Worm (Caenorhabditis elegans) whole organism, late embryonic: Measurements from ENCODE around the gene phlp-2.
A peak's percentile ranks its signal among the peaks of the same experiment; 100 is the strongest.

Experiments used
- F13H6.1 ChIP-seq: sonication (generic microtip); optimal IDR thresholded peaks from 2 replicates; lab custom pipeline; 2016; ENCODE audit warnings: missing genetic modification characterization, missing compliant biosample characterization
- K02D7.2 ChIP-seq: sonication (generic microtip); optimal IDR thresholded peaks from 2 replicates; lab custom pipeline; 2017; ENCODE audit warnings: mild to moderate bottlenecking, missing genetic modification characterization, missing compliant biosample characterization
- Y22D7AL.16 ChIP-seq: sonication (generic microtip); optimal IDR thresholded peaks from 2 replicates; lab custom pipeline; 2016; ENCODE audit warnings: missing genetic modification characterization, missing compliant biosample characterization
- ama-1 ChIP-seq: fragments of 150-350 bp; optimal IDR thresholded peaks from 2 replicates; lab custom pipeline; 2014
- ceh-14 ChIP-seq: sonication (generic microtip); optimal IDR thresholded peaks from 2 replicates; lab custom pipeline; 2016; ENCODE audit warnings: missing genotype, missing genetic modification characterization, missing compliant biosample characterization
- ceh-24 ChIP-seq: sonication (generic microtip); optimal IDR thresholded peaks from 2 replicates; lab custom pipeline; 2016; ENCODE audit warnings: mild to moderate bottlenecking, missing genetic modification characterization, missing compliant biosample characterization
- ceh-30 ChIP-seq: fragments of 150-350 bp; optimal IDR thresholded peaks from 2 replicates; lab custom pipeline; 2014; ENCODE audit warnings: missing biosample characterization, missing genetic modification characterization
- ceh-31 ChIP-seq: sonication (generic microtip); optimal IDR thresholded peaks from 2 replicates; lab custom pipeline; 2016; ENCODE audit warnings: missing genetic modification characterization, missing compliant biosample characterization
- ceh-34 ChIP-seq: sonication (generic microtip); optimal IDR thresholded peaks from 2 replicates; lab custom pipeline; 2016; ENCODE audit warnings: mild to moderate bottlenecking, missing genetic modification characterization, missing compliant biosample characterization
- ceh-45 ChIP-seq: fragments of 200-800 bp; sonication (Bioruptor generic); IDR thresholded peaks from 2 replicates; pipeline ENCODE4 v1.3.6; 2022; ENCODE audit warnings: missing genetic modification reagents, missing genetic modification characterization, missing compliant biosample characterization
- ceh-48 ChIP-seq: sonication (generic microtip); optimal IDR thresholded peaks from 2 replicates; lab custom pipeline; 2016; ENCODE audit warnings: missing genetic modification characterization, inconsistent platforms, missing compliant biosample characterization
- ceh-6 ChIP-seq: fragments of 200-800 bp; sonication (Bioruptor generic); optimal IDR thresholded peaks from 2 replicates; lab custom pipeline; 2018; ENCODE audit warnings: mild to moderate bottlenecking, missing genetic modification characterization, missing compliant biosample characterization
- che-1 ChIP-seq: sonication (generic microtip); optimal IDR thresholded peaks from 2 replicates; lab custom pipeline; 2016; ENCODE audit warnings: mild to moderate bottlenecking, missing genetic modification characterization, missing compliant biosample characterization
- elt-2 ChIP-seq: sonication (generic microtip); optimal IDR thresholded peaks from 2 replicates; lab custom pipeline; 2016; ENCODE audit warnings: missing genetic modification reagents, missing genetic modification characterization, missing compliant biosample characterization
- elt-4 ChIP-seq: sonication (generic microtip); optimal IDR thresholded peaks from 2 replicates; lab custom pipeline; 2016; ENCODE audit warnings: missing genetic modification characterization, missing compliant biosample characterization
- ets-4 ChIP-seq: sonication (generic microtip); optimal IDR thresholded peaks from 2 replicates; lab custom pipeline; 2016; ENCODE audit warnings: missing genetic modification characterization, missing compliant biosample characterization
- eyg-1 ChIP-seq: sonication (generic microtip); optimal IDR thresholded peaks from 2 replicates; lab custom pipeline; 2016; ENCODE audit warnings: missing genotype, missing genetic modification characterization, missing compliant biosample characterization
- fax-1 ChIP-seq: sonication (generic microtip); optimal IDR thresholded peaks from 2 replicates; lab custom pipeline; 2016; ENCODE audit warnings: missing genotype, missing genetic modification characterization, missing compliant biosample characterization
- fkh-6 ChIP-seq: sonication (generic microtip); optimal IDR thresholded peaks from 2 replicates; lab custom pipeline; 2016; ENCODE audit warnings: missing genetic modification characterization, missing compliant biosample characterization
- hlh-13 ChIP-seq: fragments of 200-800 bp; sonication (Bioruptor generic); optimal IDR thresholded peaks from 2 replicates; lab custom pipeline; 2018; ENCODE audit warnings: mild to moderate bottlenecking, missing genetic modification characterization, missing compliant biosample characterization
- hlh-15 ChIP-seq: sonication (generic microtip); optimal IDR thresholded peaks from 2 replicates; lab custom pipeline; 2016; ENCODE audit warnings: missing genetic modification characterization, missing compliant biosample characterization
- hlh-30 ChIP-seq: sonication (generic microtip); optimal IDR thresholded peaks from 2 replicates; lab custom pipeline; 2017; ENCODE audit warnings: antibody characterized with exemption, missing genetic modification characterization, missing compliant biosample characterization; ENCODE audit not compliant: insufficient read depth
- hlh-6 ChIP-seq: sonication (generic microtip); optimal IDR thresholded peaks from 2 replicates; lab custom pipeline; 2016; ENCODE audit warnings: missing genotype, missing genetic modification characterization, missing compliant biosample characterization
- lim-6 ChIP-seq: sonication (generic microtip); optimal IDR thresholded peaks from 2 replicates; lab custom pipeline; 2016; ENCODE audit warnings: missing genetic modification characterization, missing compliant biosample characterization
- lin-11 ChIP-seq: fragments of 200-800 bp; sonication (Bioruptor generic); optimal IDR thresholded peaks from 2 replicates; lab custom pipeline; 2018; ENCODE audit warnings: mild to moderate bottlenecking, missing genetic modification characterization, missing compliant biosample characterization
- madf-2 ChIP-seq: sonication (generic microtip); optimal IDR thresholded peaks from 2 replicates; lab custom pipeline; 2017; ENCODE audit warnings: missing genetic modification characterization, missing compliant biosample characterization
- odd-2 ChIP-seq: sonication (generic microtip); optimal IDR thresholded peaks from 2 replicates; lab custom pipeline; 2017; ENCODE audit warnings: antibody characterized with exemption, mild to moderate bottlenecking, missing genetic modification characterization, missing compliant biosample characterization
- pag-3 ChIP-seq: sonication (generic microtip); optimal IDR thresholded peaks from 2 replicates; lab custom pipeline; 2016; ENCODE audit warnings: missing compliant biosample characterization, missing genetic modification characterization, borderline replicate concordance
- pax-1 ChIP-seq: fragments of 150-350 bp; optimal IDR thresholded peaks from 2 replicates; lab custom pipeline; 2014; ENCODE audit warnings: missing biosample characterization, missing genetic modification characterization
- pha-4 ChIP-seq: fragments of 150-350 bp; optimal IDR thresholded peaks from 2 replicates; lab custom pipeline; 2018; ENCODE audit warnings: missing biosample characterization, missing genetic modification reagents, missing genetic modification characterization
- pqm-1 ChIP-seq: sonication (generic microtip); optimal IDR thresholded peaks from 2 replicates; lab custom pipeline; 2016; ENCODE audit warnings: missing genetic modification characterization, missing compliant biosample characterization
- ref-2 ChIP-seq: sonication (generic microtip); optimal IDR thresholded peaks from 2 replicates; lab custom pipeline; 2016; ENCODE audit warnings: missing genetic modification characterization, missing compliant biosample characterization
- rnt-1 ChIP-seq: sonication (generic microtip); optimal IDR thresholded peaks from 2 replicates; lab custom pipeline; 2016; ENCODE audit warnings: missing genetic modification characterization, missing compliant biosample characterization
- sox-2 ChIP-seq: fragments of 200-800 bp; sonication (Bioruptor generic); IDR thresholded peaks from 2 replicates; pipeline ENCODE4 v1.3.6; 2022; ENCODE audit warnings: missing genetic modification reagents, missing genetic modification characterization, missing compliant biosample characterization
- sox-4 ChIP-seq: sonication (generic microtip); optimal IDR thresholded peaks from 2 replicates; lab custom pipeline; 2017; ENCODE audit warnings: mild to moderate bottlenecking, missing genetic modification characterization, inconsistent platforms, missing compliant biosample characterization
- syd-9 ChIP-seq: sonication (generic microtip); optimal IDR thresholded peaks from 2 replicates; lab custom pipeline; 2016; ENCODE audit warnings: mild to moderate bottlenecking, missing genetic modification characterization, moderate library complexity, missing compliant biosample characterization
- tbx-7 ChIP-seq: sonication (generic microtip); optimal IDR thresholded peaks from 2 replicates; lab custom pipeline; 2016; ENCODE audit warnings: missing genotype, missing genetic modification characterization, missing compliant biosample characterization
- unc-3 ChIP-seq, 2 experiments: fragments of 200-800 bp in 1 of 2; sonication (Bioruptor generic) in 1 of 2; sonication (generic microtip) in 1 of 2; conservative IDR thresholded peaks in 1 of 2; optimal IDR thresholded peaks in 1 of 2; 2 replicates each; pipeline versions ENCODE4 v1.3.6 to Lab custom; 2016 to 2022; ENCODE audit warnings: missing compliant biosample characterization in 2 of 2, missing genetic modification characterization in 2 of 2, missing genetic modification reagents in 1 of 2
- unc-42 ChIP-seq: sonication (generic microtip); optimal IDR thresholded peaks from 2 replicates; lab custom pipeline; 2016; ENCODE audit warnings: missing genotype, missing genetic modification characterization, missing compliant biosample characterization
- unc-55 ChIP-seq: sonication (generic microtip); optimal IDR thresholded peaks from 2 replicates; lab custom pipeline; 2017; ENCODE audit warnings: missing biosample characterization, missing genetic modification reagents, missing genetic modification characterization
- unc-86 ChIP-seq: sonication (generic microtip); optimal IDR thresholded peaks from 2 replicates; lab custom pipeline; 2016; ENCODE audit warnings: missing genetic modification characterization, missing compliant biosample characterization
- ztf-16 ChIP-seq: sonication (generic microtip); optimal IDR thresholded peaks from 2 replicates; lab custom pipeline; 2017; ENCODE audit warnings: missing genetic modification characterization, missing compliant biosample characterization

Gene phlp-2

ce11 chrIII:4170903-4171377 is 38.3 kb upstream of the phlp-2 start, which contains the start of the genes rnf-121 and C16C10.4 (continued):
- TF ChIP-seq tbx-7 (tag; lab: Kevin White, UChicago) (peak; percentile 59), syd-9 (tag; lab: Kevin White, UChicago) (peak; percentile 92), odd-2 (tag; lab: Kevin White, UChicago) (peak; percentile 87), unc-42 (tag; lab: Kevin White, UChicago) (peak; percentile 38), ref-2 (tag; lab: Kevin White, UChicago) (peak; percentile 94), ceh-6 (GFP tag; lab: Kevin White, UChicago) (peak; percentile 85), eyg-1 (tag; lab: Kevin White, UChicago) (peak; percentile 85), K02D7.2 (tag; lab: Kevin White, UChicago) (peak; percentile 93), unc-86 (peak; percentile 93), elt-2 (tag; lab: Kevin White, UChicago) (peak; percentile 97), F13H6.1 (tag; lab: Kevin White, UChicago) (peak; percentile 84), ztf-16 (tag; lab: Kevin White, UChicago) (peak; percentile 88), ceh-45 (GFP tag; lab: Robert Waterston, UW) (peak; percentile 81; the same call in 1 of the 2 replicates), fkh-6 (tag; lab: Kevin White, UChicago) (peak; percentile 89), unc-3 (GFP tag; conservative IDR thresholded peaks at IDR 0.05; lab: Robert Waterston, UW) (peak; percentile 85), unc-3 (tag; optimal IDR thresholded peaks at IDR 0.05; lab: Kevin White, UChicago) (peak; percentile 91), hlh-30 (tag; lab: Kevin White, UChicago) (peak; percentile 23)

ce11 chrIII:4172210-4172609 is 37.1 kb upstream of the phlp-2 start:
- TF ChIP-seq madf-2 (no peak), K02D7.2 (tag; lab: Kevin White, UChicago) (no peak), pha-4 (tag; lab: Kevin White, UChicago) (no peak), ref-2 (tag; lab: Kevin White, UChicago) (no peak), odd-2 (tag; lab: Kevin White, UChicago) (no peak), pqm-1 (tag; lab: Kevin White, UChicago) (no peak), elt-4 (no peak), che-1 (tag; lab: Kevin White, UChicago) (no peak)

ce11 chrIII:4175489-4175888 is 33.8 kb upstream of the phlp-2 start:
- TF ChIP-seq ceh-31 (tag; lab: Kevin White, UChicago), result no peak
- no peak for TF ChIP-seq Y22D7AL.16 (tag; lab: Kevin White, UChicago)
- no peak for TF ChIP-seq unc-86
- no peak for TF ChIP-seq odd-2 (tag; lab: Kevin White, UChicago)
- TF ChIP-seq K02D7.2 (tag; lab: Kevin White, UChicago), result no peak
- TF ChIP-seq ceh-45 (GFP tag; lab: Robert Waterston, UW), result no peak
- TF ChIP-seq ceh-34 (tag; lab: Kevin White, UChicago), result no peak
- TF ChIP-seq syd-9 (tag; lab: Kevin White, UChicago), result no peak
- TF ChIP-seq ceh-30 (tag; lab: Kevin White, UChicago), result no peak
- TF ChIP-seq ceh-48, result no peak
- TF ChIP-seq ama-1 (lab: Kevin White, UChicago), result no peak
- TF ChIP-seq hlh-13 (GFP tag; lab: Kevin White, UChicago), result no peak
- TF ChIP-seq hlh-30 (tag; lab: Kevin White, UChicago), result no peak
- no peak for TF ChIP-seq pag-3 (tag; lab: Kevin White, UChicago)
- no peak for TF ChIP-seq ets-4 (tag; lab: Kevin White, UChicago)
- no peak for TF ChIP-seq elt-2 (tag; lab: Kevin White, UChicago)
- no peak for TF ChIP-seq rnt-1 (tag; lab: Kevin White, UChicago)
- TF ChIP-seq lin-11 (tag; lab: Kevin White, UChicago), result no peak

- TF ChIP-seq sox-4 (no peak), lim-6 (tag; lab: Kevin White, UChicago) (no peak), ceh-31 (tag; lab: Kevin White, UChicago) (no peak), ceh-24 (tag; lab: Kevin White, UChicago) (no peak), ceh-30 (tag; lab: Kevin White, UChicago) (no peak), unc-55 (GFP tag; lab: Kevin White, UChicago) (no peak), ceh-14 (tag; lab: Kevin White, UChicago) (no peak), ztf-16 (tag; lab: Kevin White, UChicago) (no peak), eyg-1 (tag; lab: Kevin White, UChicago) (no peak), pax-1 (no peak), hlh-6 (no peak), hlh-15 (tag; lab: Kevin White, UChicago) (no peak), fax-1 (tag; lab: Kevin White, UChicago) (no peak), rnt-1 (tag; lab: Kevin White, UChicago) (no peak), Y22D7AL.16 (tag; lab: Kevin White, UChicago) (no peak), sox-2 (GFP tag; lab: Robert Waterston, UW) (no peak), ets-4 (tag; lab: Kevin White, UChicago) (no peak)
- TF ChIP-seq, all 69 proteins: peak for 0
Observed at ce11 chrIII:4176109-4176596, 33.1 kb upstream of the phlp-2 start, which contains the start of the genes hrde-1 and C16C10.13. hrde-1 (minus strand) TSS chrIII:4176159. C16C10.13 (plus strand) TSS chrIII:4176440.
